Worm (Caenorhabditis elegans) whole organism, early embryonic: ENCODE data around the gene sra-32.

Source experiments
- B0310.2 ChIP-seq: sonication (generic microtip); optimal IDR thresholded peaks from 2 replicates; lab custom pipeline; 2016; ENCODE audit warnings: mild to moderate bottlenecking, missing genetic modification characterization, missing compliant biosample characterization
- F13C5.2 ChIP-seq: sonication (generic microtip); optimal IDR thresholded peaks from 2 replicates; lab custom pipeline; 2017; ENCODE audit warnings: mild to moderate bottlenecking, missing genetic modification characterization, inconsistent platforms, missing compliant biosample characterization
- aly-1 ChIP-seq: sonication (generic microtip); optimal IDR thresholded peaks from 2 replicates; lab custom pipeline; 2016; ENCODE audit warnings: missing genetic modification characterization, missing compliant biosample characterization
- ama-1 ChIP-seq: fragments of 150-350 bp; optimal IDR thresholded peaks from 2 replicates; lab custom pipeline; 2014
- ceh-13 ChIP-seq: fragments of 200-800 bp; sonication (Bioruptor generic); optimal IDR thresholded peaks from 2 replicates; lab custom pipeline; 2018; ENCODE audit warnings: mild to moderate bottlenecking, missing genetic modification characterization, missing compliant biosample characterization
- ceh-36 ChIP-seq: sonication (generic microtip); optimal IDR thresholded peaks from 2 replicates; lab custom pipeline; 2016; ENCODE audit warnings: missing genetic modification characterization, inconsistent platforms, missing compliant biosample characterization
- ets-7 ChIP-seq: sonication (generic microtip); optimal IDR thresholded peaks from 2 replicates; lab custom pipeline; 2016; ENCODE audit warnings: missing genotype, missing genetic modification characterization, missing compliant biosample characterization
- flt-1 ChIP-seq: fragments of 200-800 bp; sonication (Bioruptor generic); IDR thresholded peaks from 2 replicates; pipeline ENCODE4 v1.3.6; 2022; ENCODE audit warnings: missing genetic modification characterization, missing compliant biosample characterization
- hmbx-1 ChIP-seq: sonication (generic microtip); optimal IDR thresholded peaks from 2 replicates; lab custom pipeline; 2016; ENCODE audit warnings: mild to moderate bottlenecking, missing genetic modification characterization, missing compliant biosample characterization
- hmg-4 ChIP-seq: fragments of 200-800 bp; sonication (Bioruptor generic); optimal IDR thresholded peaks from 2 replicates; lab custom pipeline; 2018; ENCODE audit warnings: mild to moderate bottlenecking, missing genetic modification characterization, missing compliant biosample characterization
- hnd-1 ChIP-seq: sonication (generic microtip); optimal IDR thresholded peaks from 2 replicates; lab custom pipeline; 2016; ENCODE audit warnings: missing genetic modification characterization, missing compliant biosample characterization
- pes-1 ChIP-seq: fragments of 200-800 bp; sonication (Bioruptor generic); IDR thresholded peaks from 2 replicates; pipeline ENCODE4 v1.3.6; 2022; ENCODE audit warnings: missing genetic modification reagents, missing genetic modification characterization, missing compliant biosample characterization
- scrt-1 ChIP-seq: fragments of 200-800 bp; sonication (Bioruptor generic); IDR thresholded peaks from 2 replicates; pipeline ENCODE4 v1.3.6; 2022; ENCODE audit warnings: missing genetic modification characterization, missing compliant biosample characterization
- sea-1 ChIP-seq: fragments of 200-800 bp; sonication (Bioruptor generic); conservative IDR thresholded peaks from 2 replicates; pipeline ENCODE4 v1.3.6; 2022; ENCODE audit warnings: missing genetic modification characterization, missing compliant biosample characterization
- tbx-11 ChIP-seq: fragments of 200-800 bp; sonication (Bioruptor generic); IDR thresholded peaks from 2 replicates; pipeline ENCODE4 v1.3.6; 2022; ENCODE audit warnings: missing genetic modification characterization, missing compliant biosample characterization
- tbx-37 ChIP-seq: fragments of 200-800 bp; sonication (Bioruptor generic); conservative IDR thresholded peaks from 2 replicates; pipeline ENCODE4 v1.3.6; 2022; ENCODE audit warnings: missing genetic modification reagents, missing genetic modification characterization, missing compliant biosample characterization
- tra-4 ChIP-seq: sonication (generic microtip); optimal IDR thresholded peaks from 2 replicates; lab custom pipeline; 2017; ENCODE audit warnings: missing genetic modification characterization, missing compliant biosample characterization

Gene sra-32

ce11 chrII:4572579-4572978, 40.8 kb upstream of the sra-32 start:
- no peak for TF ChIP-seq ets-7 (tag; lab: Kevin White, UChicago)
- no peak for TF ChIP-seq hmg-4 (GFP tag; lab: Kevin White, UChicago)
- TF ChIP-seq ceh-36 (tag; lab: Kevin White, UChicago): no peak
- TF ChIP-seq hmbx-1 (tag; lab: Kevin White, UChicago): no peak
- no peak for TF ChIP-seq tbx-11 (GFP tag; lab: Robert Waterston, UW)
- no peak for TF ChIP-seq aly-1 (tag; lab: Kevin White, UChicago)
- TF ChIP-seq ceh-13 (GFP tag; lab: Kevin White, UChicago): no peak
- no peak for TF ChIP-seq B0310.2 (tag; lab: Kevin White, UChicago)
- TF ChIP-seq tbx-37 (GFP tag; lab: Robert Waterston, UW): no peak
- no peak for TF ChIP-seq ama-1 (lab: Kevin White, UChicago)
- TF ChIP-seq pes-1 (GFP tag; lab: Robert Waterston, UW): no peak
- TF ChIP-seq hnd-1 (tag; lab: Kevin White, UChicago): no peak

ce11 chrII:4571868-4572267, 40.1 kb upstream of the sra-32 start, which contains the start of gene vab-1:
Gene vab-1 (plus strand): TSS chrII:4572000.
- TF ChIP-seq hmbx-1 (tag; lab: Kevin White, UChicago): no peak
- no peak for TF ChIP-seq tra-4
- TF ChIP-seq B0310.2 (tag; lab: Kevin White, UChicago): no peak
- no peak for TF ChIP-seq hnd-1 (tag; lab: Kevin White, UChicago)
- TF ChIP-seq scrt-1 (GFP tag; lab: Robert Waterston, UW): no peak
- no peak for TF ChIP-seq F13C5.2 (tag; lab: Kevin White, UChicago)
- no peak for TF ChIP-seq ceh-13 (GFP tag; lab: Kevin White, UChicago)
- TF ChIP-seq tbx-37 (GFP tag; lab: Robert Waterston, UW): no peak
- TF ChIP-seq sea-1: no peak
- TF ChIP-seq tbx-11 (GFP tag; lab: Robert Waterston, UW): no peak
- TF ChIP-seq ama-1 (lab: Kevin White, UChicago): no peak
- TF ChIP-seq ceh-36 (tag; lab: Kevin White, UChicago): no peak
- TF ChIP-seq flt-1 (GFP tag; lab: Robert Waterston, UW): no peak

- TF ChIP-seq scrt-1 (GFP tag; lab: Robert Waterston, UW): peak; percentile 74
- no peak for TF ChIP-seq hmbx-1 (tag; lab: Kevin White, UChicago)
- no peak for TF ChIP-seq hnd-1 (tag; lab: Kevin White, UChicago)
- no peak for TF ChIP-seq sea-1
- peak; percentile 29; the same call in 1 of the 2 replicates for TF ChIP-seq pes-1 (GFP tag; lab: Robert Waterston, UW)
- no peak for TF ChIP-seq flt-1 (GFP tag; lab: Robert Waterston, UW)
- no peak for TF ChIP-seq B0310.2 (tag; lab: Kevin White, UChicago)
- peak; percentile 75 for TF ChIP-seq hmg-4 (GFP tag; lab: Kevin White, UChicago)
- TF ChIP-seq tra-4: no peak
- no peak for TF ChIP-seq tbx-37 (GFP tag; lab: Robert Waterston, UW)
- TF ChIP-seq ceh-36 (tag; lab: Kevin White, UChicago): no peak
- no peak for TF ChIP-seq ama-1 (lab: Kevin White, UChicago)
- TF ChIP-seq tbx-11 (GFP tag; lab: Robert Waterston, UW): no peak
- peak; percentile 32 for TF ChIP-seq F13C5.2 (tag; lab: Kevin White, UChicago)
- no peak for TF ChIP-seq aly-1 (tag; lab: Kevin White, UChicago)
- TF ChIP-seq ceh-13 (GFP tag; lab: Kevin White, UChicago): no peak
- no peak for TF ChIP-seq ets-7 (tag; lab: Kevin White, UChicago)
These were observed 39.3 kb upstream of the sra-32 start for ce11 chrII:4571112-4571511.

- TF ChIP-seq tbx-37 (GFP tag; lab: Robert Waterston, UW): no peak
- no peak for TF ChIP-seq flt-1 (GFP tag; lab: Robert Waterston, UW)
- TF ChIP-seq ceh-13 (GFP tag; lab: Kevin White, UChicago): no peak
- no peak for TF ChIP-seq ama-1 (lab: Kevin White, UChicago)
- TF ChIP-seq B0310.2 (tag; lab: Kevin White, UChicago): no peak
- no peak for TF ChIP-seq F13C5.2 (tag; lab: Kevin White, UChicago)
- TF ChIP-seq hmbx-1 (tag; lab: Kevin White, UChicago): no peak
- no peak for TF ChIP-seq sea-1
- TF ChIP-seq scrt-1 (GFP tag; lab: Robert Waterston, UW): no peak
- TF ChIP-seq aly-1 (tag; lab: Kevin White, UChicago): no peak
- TF ChIP-seq hnd-1 (tag; lab: Kevin White, UChicago): no peak
- no peak for TF ChIP-seq hmg-4 (GFP tag; lab: Kevin White, UChicago)
- TF ChIP-seq tbx-11 (GFP tag; lab: Robert Waterston, UW): no peak
- no peak for TF ChIP-seq pes-1 (GFP tag; lab: Robert Waterston, UW)
These were observed 34.5 kb upstream of the sra-32 start for ce11 chrII:4566237-4566636.

ce11 chrII:4565205-4565604, 33.4 kb upstream of the sra-32 start:
- no peak for TF ChIP-seq tra-4
- TF ChIP-seq tbx-11 (GFP tag; lab: Robert Waterston, UW): no peak
- TF ChIP-seq F13C5.2 (tag; lab: Kevin White, UChicago): no peak
- no peak for TF ChIP-seq scrt-1 (GFP tag; lab: Robert Waterston, UW)
- no peak for TF ChIP-seq hnd-1 (tag; lab: Kevin White, UChicago)
- TF ChIP-seq ama-1 (lab: Kevin White, UChicago): no peak
- TF ChIP-seq sea-1: no peak
- no peak for TF ChIP-seq tbx-37 (GFP tag; lab: Robert Waterston, UW)
- TF ChIP-seq aly-1 (tag; lab: Kevin White, UChicago): no peak
- no peak for TF ChIP-seq hmbx-1 (tag; lab: Kevin White, UChicago)

- TF ChIP-seq hmg-4 (GFP tag; lab: Kevin White, UChicago): no peak
- TF ChIP-seq hmbx-1 (tag; lab: Kevin White, UChicago): no peak
- no peak for TF ChIP-seq scrt-1 (GFP tag; lab: Robert Waterston, UW)
- TF ChIP-seq F13C5.2 (tag; lab: Kevin White, UChicago): no peak
- TF ChIP-seq ama-1 (lab: Kevin White, UChicago): no peak
- no peak for TF ChIP-seq ets-7 (tag; lab: Kevin White, UChicago)
- TF ChIP-seq tbx-11 (GFP tag; lab: Robert Waterston, UW): no peak
- TF ChIP-seq aly-1 (tag; lab: Kevin White, UChicago): no peak
- no peak for TF ChIP-seq hnd-1 (tag; lab: Kevin White, UChicago)
- TF ChIP-seq ceh-36 (tag; lab: Kevin White, UChicago): no peak
These were observed 30.8 kb upstream of the sra-32 start, which contains the start of gene dao-2 for ce11 chrII:4562503-4563000. Gene dao-2 (plus strand): TSS chrII:4562950.
